Fruit fly (Drosophila melanogaster) whole organism, embryonic: ENCODE results near the gene Enoph.
A peak's percentile ranks its signal among the peaks of the same experiment; 100 is the strongest.

Source experiments
- ATbp ChIP-seq: fragments of 200-800 bp; sonication (Bioruptor generic); optimal IDR thresholded peaks from 2 replicates; lab custom pipeline; 2017; ENCODE audit warnings: missing biosample characterization, mild to moderate bottlenecking, missing genetic modification characterization, missing genetic modification reagents
- Abd-B ChIP-seq: fragments of 200-800 bp; sonication (Bioruptor generic); optimal IDR thresholded peaks from 2 replicates; lab custom pipeline; 2018; ENCODE audit warnings: missing biosample characterization, mild to moderate bottlenecking, missing genetic modification characterization, moderate library complexity
- Adf1 ChIP-seq: fragments of 200-800 bp; sonication (Bioruptor generic); IDR thresholded peaks from 2 replicates; pipeline ENCODE4 v1.3.6; 2022; ENCODE audit warnings: missing biosample characterization, missing genetic modification characterization
- Bdp1 ChIP-seq: fragments of 200-800 bp; sonication (Bioruptor generic); optimal IDR thresholded peaks from 3 replicates; lab custom pipeline; 2016; ENCODE audit warnings: missing biosample characterization, missing genetic modification characterization
- CG10462 ChIP-seq: fragments of 200-800 bp; sonication (Bioruptor generic); optimal IDR thresholded peaks from 2 replicates; lab custom pipeline; 2016; ENCODE audit warnings: missing biosample characterization, missing genetic modification characterization
- CG11723 ChIP-seq: fragments of 200-800 bp; sonication (Bioruptor generic); optimal IDR thresholded peaks from 2 replicates; lab custom pipeline; 2017; ENCODE audit warnings: missing biosample characterization, mild to moderate bottlenecking, missing genetic modification characterization
- CG13123 ChIP-seq: fragments of 200-800 bp; sonication (Bioruptor generic); optimal IDR thresholded peaks from 2 replicates; lab custom pipeline; 2016; ENCODE audit warnings: missing biosample characterization, missing genetic modification characterization
- CG14667 ChIP-seq: fragments of 200-800 bp; sonication (Bioruptor generic); IDR thresholded peaks from 2 replicates; pipeline ENCODE4 v1.3.6; 2022; ENCODE audit warnings: missing biosample characterization, missing genetic modification characterization
- CG14965 ChIP-seq: fragments of 200-800 bp; sonication (Bioruptor generic); optimal IDR thresholded peaks from 2 replicates; lab custom pipeline; 2016; ENCODE audit warnings: missing biosample characterization, missing genetic modification characterization, borderline replicate concordance
- CG15269 ChIP-seq: fragments of 200-800 bp; sonication (Bioruptor generic); optimal IDR thresholded peaks from 2 replicates; lab custom pipeline; 2018; ENCODE audit warnings: missing biosample characterization, mild to moderate bottlenecking, missing genetic modification characterization, moderate library complexity
- CG1529 ChIP-seq: fragments of 200-800 bp; sonication (Bioruptor generic); optimal IDR thresholded peaks from 3 replicates; lab custom pipeline; 2018; ENCODE audit warnings: missing biosample characterization, missing genetic modification characterization
- CG15696 ChIP-seq: fragments of 200-800 bp; sonication (Bioruptor generic); optimal IDR thresholded peaks from 2 replicates; lab custom pipeline; 2019; ENCODE audit warnings: missing biosample characterization, mild to moderate bottlenecking, missing genetic modification characterization, moderate library complexity
- CG17359 ChIP-seq: fragments of 200-800 bp; sonication (Bioruptor generic); optimal IDR thresholded peaks from 3 replicates; lab custom pipeline; 2018; ENCODE audit warnings: missing biosample characterization, mild to moderate bottlenecking, missing genetic modification characterization, moderate library complexity
- CG17385 ChIP-seq: fragments of 200-800 bp; sonication (Bioruptor generic); optimal IDR thresholded peaks from 3 replicates; lab custom pipeline; 2018; ENCODE audit warnings: missing biosample characterization, mild to moderate bottlenecking, missing genetic modification characterization
- CG18619 ChIP-seq: fragments of 200-800 bp; sonication (Bioruptor generic); optimal IDR thresholded peaks from 3 replicates; lab custom pipeline; 2017; ENCODE audit warnings: missing biosample characterization, mild to moderate bottlenecking, missing genetic modification characterization
- CG2202 ChIP-seq: fragments of 200-800 bp; sonication (Bioruptor generic); optimal IDR thresholded peaks from 2 replicates; lab custom pipeline; 2018; ENCODE audit warnings: missing biosample characterization, mild to moderate bottlenecking, missing genetic modification characterization
- CG3163 ChIP-seq: fragments of 200-800 bp; sonication (Bioruptor generic); optimal IDR thresholded peaks from 3 replicates; lab custom pipeline; 2016; ENCODE audit warnings: missing biosample characterization, missing genetic modification characterization
- CG3281 ChIP-seq: fragments of 200-800 bp; sonication (Bioruptor generic); optimal IDR thresholded peaks from 3 replicates; lab custom pipeline; 2017; ENCODE audit warnings: missing biosample characterization, mild to moderate bottlenecking, missing genetic modification characterization
- CG34422 ChIP-seq: fragments of 200-800 bp; sonication (Bioruptor generic); IDR thresholded peaks from 3 replicates; pipeline ENCODE4 v1.3.6; 2022; ENCODE audit warnings: missing biosample characterization, missing genetic modification characterization
- CG4707 ChIP-seq: fragments of 200-800 bp; sonication (Bioruptor generic); optimal IDR thresholded peaks from 2 replicates; lab custom pipeline; 2018; ENCODE audit warnings: missing biosample characterization, mild to moderate bottlenecking, missing genetic modification characterization, moderate library complexity
- CG6813 ChIP-seq: fragments of 200-800 bp; sonication (Bioruptor generic); optimal IDR thresholded peaks from 2 replicates; lab custom pipeline; 2017; ENCODE audit warnings: missing biosample characterization, missing genetic modification characterization, mild to moderate bottlenecking, moderate library complexity, missing genetic modification reagents
- CG7271 ChIP-seq: fragments of 200-800 bp; sonication (Bioruptor generic); optimal IDR thresholded peaks from 2 replicates; lab custom pipeline; 2018; ENCODE audit warnings: missing biosample characterization, mild to moderate bottlenecking, missing genetic modification characterization, moderate library complexity
- CG7839 ChIP-seq: fragments of 200-800 bp; sonication (Bioruptor generic); optimal IDR thresholded peaks from 3 replicates; lab custom pipeline; 2018; ENCODE audit warnings: missing biosample characterization, mild to moderate bottlenecking, missing genetic modification characterization, moderate library complexity
- Hr78 ChIP-seq, 2 experiments: fragments of 200-800 bp in 1 of 2; fragments of >200 bp in 1 of 2; sonication (Bioruptor generic) in 1 of 2; optimal IDR thresholded peaks; 2 replicates each; lab custom pipeline; 2017 to 2019; ENCODE audit warnings: missing biosample characterization in 2 of 2, missing genetic modification characterization in 2 of 2, mild to moderate bottlenecking in 1 of 2, moderate library complexity in 1 of 2
- Med ChIP-seq: fragments of 200-800 bp; sonication (Bioruptor generic); peaks from one replicate; lab custom pipeline; 2016; ENCODE audit warnings: missing biosample characterization, missing genetic modification characterization, mild to moderate bottlenecking, inconsistent platforms, moderate library complexity
- Neu2 ChIP-seq: fragments of 200-800 bp; sonication (Bioruptor generic); optimal IDR thresholded peaks from 3 replicates; lab custom pipeline; 2016; ENCODE audit warnings: missing biosample characterization, missing genetic modification characterization, borderline replicate concordance
- Optix ChIP-seq: fragments of 200-800 bp; sonication (Bioruptor generic); IDR thresholded peaks from 3 replicates; pipeline ENCODE4 v1.3.6; 2022; ENCODE audit warnings: missing biosample characterization, missing genetic modification characterization
- Sox102F ChIP-seq: fragments of 200-800 bp; sonication (Bioruptor generic); optimal IDR thresholded peaks from 2 replicates; lab custom pipeline; 2018; ENCODE audit warnings: missing biosample characterization, mild to moderate bottlenecking, missing genetic modification characterization, moderate library complexity
- Stat92E ChIP-seq, 3 experiments: fragments of >200 bp in 2 of 3; fragments of 200-800 bp in 1 of 3; sonication (Bioruptor generic) in 1 of 3; optimal IDR thresholded peaks; 2 replicates each; lab custom pipeline; 2017 to 2019; ENCODE audit warnings: missing biosample characterization in 3 of 3, missing genetic modification characterization in 3 of 3, mild to moderate bottlenecking in 1 of 3, moderate library complexity in 1 of 3
- TFAM ChIP-seq: fragments of 200-800 bp; sonication (Bioruptor generic); optimal IDR thresholded peaks from 2 replicates; lab custom pipeline; 2017; ENCODE audit warnings: missing biosample characterization, missing genetic modification characterization, inconsistent platforms
- Usf ChIP-seq: fragments of 200-800 bp; sonication (Bioruptor generic); optimal IDR thresholded peaks from 2 replicates; lab custom pipeline; 2017; ENCODE audit warnings: missing genotype, missing biosample characterization, missing genetic modification characterization
- Xbp1 ChIP-seq: fragments of 200-800 bp; sonication (Bioruptor generic); optimal IDR thresholded peaks from 3 replicates; lab custom pipeline; 2016; ENCODE audit warnings: missing biosample characterization, mild to moderate bottlenecking, missing genetic modification characterization
- YL-1 ChIP-seq: fragments of 200-800 bp; sonication (Bioruptor generic); optimal IDR thresholded peaks from 3 replicates; lab custom pipeline; 2017; ENCODE audit warnings: missing biosample characterization, mild to moderate bottlenecking, missing genetic modification characterization
- abd-A ChIP-seq: fragments of 200-800 bp; sonication (Bioruptor generic); optimal IDR thresholded peaks from 3 replicates; lab custom pipeline; 2019; ENCODE audit warnings: missing biosample characterization, mild to moderate bottlenecking, missing genetic modification characterization, moderate library complexity
- amos ChIP-seq: fragments of 200-800 bp; sonication (Bioruptor generic); IDR thresholded peaks from 2 replicates; pipeline ENCODE4 v1.3.6; 2022; ENCODE audit warnings: missing biosample characterization, missing genetic modification characterization; ENCODE audit not compliant: partially characterized antibody
- corto ChIP-seq: fragments of 200-800 bp; sonication (Bioruptor generic); optimal IDR thresholded peaks from 2 replicates; lab custom pipeline; 2016; ENCODE audit warnings: missing biosample characterization, mild to moderate bottlenecking, missing genetic modification characterization, moderate library complexity
- dysf ChIP-seq: fragments of 200-800 bp; sonication (Bioruptor generic); IDR thresholded peaks from 3 replicates; pipeline ENCODE4 v1.3.6; 2022; ENCODE audit warnings: missing biosample characterization, missing genetic modification characterization
- fd102C ChIP-seq: fragments of 200-800 bp; sonication (Bioruptor generic); optimal IDR thresholded peaks from 2 replicates; lab custom pipeline; 2018; ENCODE audit warnings: missing biosample characterization, mild to moderate bottlenecking, missing genetic modification characterization, moderate library complexity
- ham ChIP-seq: fragments of 200-800 bp; sonication (Bioruptor generic); IDR thresholded peaks from 2 replicates; pipeline ENCODE4 v1.3.6; 2022; ENCODE audit warnings: missing biosample characterization, missing genetic modification characterization
- her ChIP-seq: fragments of 200-800 bp; sonication (Bioruptor generic); optimal IDR thresholded peaks from 2 replicates; lab custom pipeline; 2016; ENCODE audit warnings: missing biosample characterization, missing genetic modification characterization
- jumu ChIP-seq: fragments of 200-800 bp; sonication (Bioruptor generic); optimal IDR thresholded peaks from 3 replicates; lab custom pipeline; 2016; ENCODE audit warnings: missing biosample characterization, missing genetic modification characterization
- oc ChIP-seq: fragments of 200-800 bp; sonication (Bioruptor generic); optimal IDR thresholded peaks from 2 replicates; lab custom pipeline; 2018; ENCODE audit warnings: missing biosample characterization, mild to moderate bottlenecking, missing genetic modification characterization, moderate library complexity
- p53 ChIP-seq: fragments of 200-800 bp; sonication (Bioruptor generic); optimal IDR thresholded peaks from 2 replicates; lab custom pipeline; 2016; ENCODE audit warnings: missing biosample characterization, missing genetic modification characterization
- scrt ChIP-seq: fragments of 200-800 bp; sonication (Bioruptor generic); optimal IDR thresholded peaks from 2 replicates; lab custom pipeline; 2018; ENCODE audit warnings: missing biosample characterization, mild to moderate bottlenecking, missing genetic modification characterization, moderate library complexity
- tin ChIP-seq: fragments of 200-800 bp; sonication (Bioruptor generic); optimal IDR thresholded peaks from 3 replicates; lab custom pipeline; 2016; ENCODE audit warnings: missing biosample characterization, missing genetic modification characterization
- ttk ChIP-seq: fragments of 200-800 bp; sonication (Bioruptor generic); IDR thresholded peaks from 2 replicates; pipeline ENCODE4 v2.1.2; 2022; ENCODE audit warnings: missing biosample characterization, missing genetic modification characterization
- unpg ChIP-seq: fragments of 200-800 bp; sonication (Bioruptor generic); optimal IDR thresholded peaks from 3 replicates; lab custom pipeline; 2018; ENCODE audit warnings: missing biosample characterization, mild to moderate bottlenecking, missing genetic modification characterization, moderate library complexity
- zfh1 ChIP-seq: fragments of 200-800 bp; sonication (Bioruptor generic); IDR thresholded peaks from 3 replicates; pipeline ENCODE4 v1.3.6; 2022; ENCODE audit warnings: missing biosample characterization, missing genetic modification characterization

Enoph gene

dm6 chr3R:5264251-5265098 lies 8.0 kb upstream of the Enoph start (continued):
- TF ChIP-seq dysf (GFP tag; lab: Robert Waterston, UW) (no peak), Bdp1 (no peak), Med (peak; percentile 71), CG1529 (GFP tag; lab: Kevin White, UChicago) (no peak), Hr78 (GFP tag; optimal IDR thresholded peaks at IDR 0.05; lab: Kevin White, UChicago) (no peak), abd-A (tag; lab: Kevin White, UChicago) (no peak), CG3281 (GFP tag; lab: Kevin White, UChicago) (peak; percentile 58), Abd-B (no peak), CG3163 (GFP tag; lab: Kevin White, UChicago) (peak; percentile 76), zfh1 (GFP tag; lab: Robert Waterston, UW) (0 out of 3 replicates have a peak, but pooled peaks have one; percentile 32), CG4707 (GFP tag; lab: Kevin White, UChicago) (no peak), her (peak; percentile 37), Neu2 (GFP tag; lab: Kevin White, UChicago) (no peak), CG7839 (tag; lab: Kevin White, UChicago) (peak; percentile 52), Sox102F (no peak), CG17385 (GFP tag; lab: Kevin White, UChicago) (peak; percentile 52), CG6813 (no peak), ATbp (GFP tag; lab: Kevin White, UChicago) (peak; percentile 31), scrt (GFP tag; lab: Kevin White, UChicago) (peak; percentile 33), ham (GFP tag; lab: Robert Waterston, UW) (no peak), CG15269 (tag; lab: Kevin White, UChicago) (peak; percentile 51), p53 (no peak), TFAM (GFP tag; lab: Kevin White, UChicago) (no peak), Stat92E (GFP tag; optimal IDR thresholded peaks at IDR 0.05; lab: Kevin White, UChicago) (peak in 1 of 3 experiments; percentile 56), unpg (GFP tag; lab: Kevin White, UChicago) (peak; percentile 26), CG34422 (GFP tag; lab: Robert Waterston, UW) (no peak), oc (tag; lab: Kevin White, UChicago) (no peak), CG2202 (tag; lab: Kevin White, UChicago) (no peak), Optix (no peak), corto (GFP tag; lab: Kevin White, UChicago) (no peak), CG11723 (GFP tag; lab: Kevin White, UChicago) (peak; percentile 15), CG17359 (tag; lab: Kevin White, UChicago) (peak; percentile 18), YL-1 (GFP tag; lab: Kevin White, UChicago) (no peak), CG18619 (peak; percentile 38), jumu (GFP tag; lab: Kevin White, UChicago) (no peak), fd102C (GFP tag; lab: Kevin White, UChicago) (no peak), CG14965 (GFP tag; lab: Kevin White, UChicago) (no peak), CG13123 (GFP tag; lab: Kevin White, UChicago) (no peak), tin (GFP tag; lab: Kevin White, UChicago) (no peak), CG10462 (GFP tag; lab: Kevin White, UChicago) (no peak), ttk (GFP tag; lab: Robert Waterston, UW) (no peak), Xbp1 (GFP tag; lab: Kevin White, UChicago) (no peak), CG15696 (tag; lab: Kevin White, UChicago) (peak; percentile 9), Adf1 (GFP tag; lab: Robert Waterston, UW) (no peak; the same call in 1 of the 2 replicates), Usf (GFP tag; lab: Kevin White, UChicago) (no peak), CG14667 (no peak), CG7271 (tag; lab: Kevin White, UChicago) (no peak), amos (GFP tag; lab: Robert Waterston, UW) (no peak; the same call in 1 of the 2 replicates)
